Fruit fly (Drosophila melanogaster) Kc167 (cell line): Measurements from ENCODE around the gene trk.

Experiments used
- Myc ChIP-seq: fragments of >200 bp; optimal IDR thresholded peaks from 2 replicates; lab custom pipeline; 2017; ENCODE audit warnings: missing external identifiers
- h ChIP-seq: fragments of >200 bp; optimal IDR thresholded peaks from 3 replicates; lab custom pipeline; 2018; ENCODE audit warnings: missing external identifiers
- insv ChIP-seq: fragments of >200 bp; optimal IDR thresholded peaks from 3 replicates; lab custom pipeline; 2018; ENCODE audit warnings: missing external identifiers
- psq ChIP-seq: fragments of >200 bp; optimal IDR thresholded peaks from 2 replicates; lab custom pipeline; 2017; ENCODE audit warnings: missing external identifiers
- ttk ChIP-seq: sonication (Bioruptor generic); optimal IDR thresholded peaks from 2 replicates; lab custom pipeline; 2017; ENCODE audit warnings: missing external identifiers

DNA sequence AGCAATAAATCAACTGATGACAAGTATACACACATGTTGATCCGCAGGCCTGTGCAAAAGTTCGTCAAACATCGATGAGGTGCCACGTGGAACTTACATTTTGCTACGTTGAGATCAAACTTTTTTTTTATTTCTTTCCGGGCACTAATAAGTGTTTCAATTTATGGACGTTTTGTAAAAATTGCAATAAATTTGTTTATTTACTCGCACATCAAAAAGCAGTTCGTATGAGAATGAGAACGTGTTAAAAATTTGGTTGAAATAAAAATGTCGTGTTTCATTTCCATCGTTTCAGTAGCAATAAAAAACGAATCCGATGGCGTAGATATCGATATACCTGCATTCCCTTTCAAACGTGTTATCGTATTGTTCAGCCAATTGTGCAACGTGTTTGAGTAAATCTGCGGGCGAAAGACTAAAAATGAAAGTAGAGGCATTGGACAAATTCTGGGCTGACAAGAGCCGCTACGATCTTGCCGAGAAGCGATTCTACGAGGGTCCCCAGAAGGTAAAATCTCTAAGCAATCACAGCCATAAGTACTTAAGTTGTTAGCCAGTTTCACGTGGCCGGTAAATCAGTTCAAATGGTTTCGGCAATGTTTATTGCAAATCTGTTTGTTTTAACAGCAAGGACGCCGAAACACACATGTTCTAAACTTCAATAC is 39.8 kb downstream of the trk start, which contains the start of gene eEF1delta:
- TF ChIP-seq ttk (lab: Kevin White, UChicago) (no peak), psq (lab: Kevin White, UChicago) (no peak), insv (lab: Kevin White, UChicago) (no peak), Myc (lab: Kevin White, UChicago) (no peak), h (lab: Kevin White, UChicago) (no peak)
